Fruit fly (Drosophila melanogaster): ENCODE results near the gene CG8852.

The CG8852 gene

dm6 chr2L:3507209-3508164 is 17.4 kb upstream of the CG8852 start, which contains the start of gene tim (continued):
- peak; percentile 43 for TF ChIP-seq org-1 (GFP tag; optimal IDR thresholded peaks at IDR 0.05)
- no peak for TF ChIP-seq Lhr (GFP tag; optimal IDR thresholded peaks at IDR 0.05)
- TF ChIP-seq CG7786 (GFP tag; optimal IDR thresholded peaks at IDR 0.05): no peak
- no peak for TF ChIP-seq CG2889 (GFP tag; IDR thresholded peaks at IDR 0.05)
- peak; percentile 39 for TF ChIP-seq CG14710 (tag; optimal IDR thresholded peaks at IDR 0.05)
- TF ChIP-seq CG3726 (GFP tag; IDR thresholded peaks at IDR 0.05): no peak
- TF ChIP-seq CG16815 (GFP tag; optimal IDR thresholded peaks at IDR 0.05): peak; percentile 6
- TF ChIP-seq sc (optimal IDR thresholded peaks at IDR 0.05): no peak
- no peak for TF ChIP-seq sc (GFP tag; optimal IDR thresholded peaks at IDR 0.05)
- peak; percentile 18; the same call in 1 of the 3 replicates for TF ChIP-seq z (GFP tag; IDR thresholded peaks at IDR 0.05)
- TF ChIP-seq Tbp (GFP tag; optimal IDR thresholded peaks at IDR 0.05): no peak
- TF ChIP-seq CG8359 (GFP tag; optimal IDR thresholded peaks at IDR 0.05; ENCODE audit: borderline replicate concordance): no peak
- no peak for TF ChIP-seq CG13296 (GFP tag; optimal IDR thresholded peaks at IDR 0.05)
- no peak for TF ChIP-seq Hey (tag; optimal IDR thresholded peaks at IDR 0.05)
- TF ChIP-seq CG43689 (GFP tag; IDR thresholded peaks at IDR 0.05): no peak
- TF ChIP-seq Usf (GFP tag; optimal IDR thresholded peaks at IDR 0.05): no peak
- no peak for TF ChIP-seq gem (tag; optimal IDR thresholded peaks at IDR 0.05)
- no peak for TF ChIP-seq Gsc (GFP tag; IDR thresholded peaks at IDR 0.05)
- peak; percentile 91 for TF ChIP-seq sr (GFP tag; IDR thresholded peaks at IDR 0.05)
- TF ChIP-seq Hmx (GFP tag; optimal IDR thresholded peaks at IDR 0.05): no peak
- no peak for TF ChIP-seq Jarid2 (GFP tag; optimal IDR thresholded peaks at IDR 0.05)
- no peak for TF ChIP-seq nom (GFP tag; optimal IDR thresholded peaks at IDR 0.05)
- peak; percentile 48 for TF ChIP-seq CG8924 (tag; optimal IDR thresholded peaks at IDR 0.05)
- TF ChIP-seq CG2120 (GFP tag; optimal IDR thresholded peaks at IDR 0.05): no peak
- no peak for TF ChIP-seq CG4707 (GFP tag; optimal IDR thresholded peaks at IDR 0.05)
- no peak for TF ChIP-seq CG34376 (GFP tag; optimal IDR thresholded peaks at IDR 0.05)
- TF ChIP-seq Hr39 (optimal IDR thresholded peaks at IDR 0.05): no peak
- TF ChIP-seq Ssrp (tag; optimal IDR thresholded peaks at IDR 0.05): peak; percentile 40
- no peak for TF ChIP-seq D19A (tag; optimal IDR thresholded peaks at IDR 0.05)
- no peak for TF ChIP-seq disco-r (GFP tag; optimal IDR thresholded peaks at IDR 0.05)
- no peak for TF ChIP-seq Dek (tag; optimal IDR thresholded peaks at IDR 0.05)
- TF ChIP-seq h (optimal IDR thresholded peaks at IDR 0.05): no peak
- TF ChIP-seq mld (GFP tag; IDR thresholded peaks at IDR 0.05; ENCODE audit: partially characterized antibody): no peak
- no peak for TF ChIP-seq D19B (GFP tag; optimal IDR thresholded peaks at IDR 0.05)
- TF ChIP-seq ERR (GFP tag; optimal IDR thresholded peaks at IDR 0.05): no peak
- no peak for TF ChIP-seq pum (GFP tag; optimal IDR thresholded peaks at IDR 0.05)
- TF ChIP-seq Nf-YC (tag; optimal IDR thresholded peaks at IDR 0.05): no peak
- TF ChIP-seq CG9876 (GFP tag; optimal IDR thresholded peaks at IDR 0.05): no peak
- no peak for TF ChIP-seq CG4820 (GFP tag; optimal IDR thresholded peaks at IDR 0.05)
- TF ChIP-seq CG18262 (tag; optimal IDR thresholded peaks at IDR 0.05): peak; percentile 48
- 0 out of 2 replicates have a peak, but pooled peaks have one; percentile 15 for TF ChIP-seq Nf-YA (GFP tag; IDR thresholded peaks at IDR 0.05)
- TF ChIP-seq CG33557 (GFP tag; optimal IDR thresholded peaks at IDR 0.05): no peak
- 0 out of 2 replicates have a peak, but pooled peaks have one; percentile 14 for TF ChIP-seq wor (GFP tag; IDR thresholded peaks at IDR 0.05)
- TF ChIP-seq CG42726 (GFP tag; IDR thresholded peaks at IDR 0.05; ENCODE audit: partially characterized antibody): 0 out of 2 replicates have a peak, but pooled peaks have one; percentile 24
- TF ChIP-seq Dll (GFP tag; IDR thresholded peaks at IDR 0.05; ENCODE audit: partially characterized antibody): no peak
- no peak for TF ChIP-seq fd64A (GFP tag; optimal IDR thresholded peaks at IDR 0.05)
- TF ChIP-seq CG10543 (GFP tag; optimal IDR thresholded peaks at IDR 0.05): no peak
- TF ChIP-seq pho (GFP tag; optimal IDR thresholded peaks at IDR 0.05): no peak
- TF ChIP-seq CG6272 (GFP tag; IDR thresholded peaks at IDR 0.05): no peak
- TF ChIP-seq lmd (GFP tag; IDR thresholded peaks at IDR 0.05): peak; percentile 43; the same call in 1 of the 2 replicates

Data from whole organism, embryonic.